Comparison of ENCODE assay signal across 5 worm cellular contexts in the genomic region with DNA sequence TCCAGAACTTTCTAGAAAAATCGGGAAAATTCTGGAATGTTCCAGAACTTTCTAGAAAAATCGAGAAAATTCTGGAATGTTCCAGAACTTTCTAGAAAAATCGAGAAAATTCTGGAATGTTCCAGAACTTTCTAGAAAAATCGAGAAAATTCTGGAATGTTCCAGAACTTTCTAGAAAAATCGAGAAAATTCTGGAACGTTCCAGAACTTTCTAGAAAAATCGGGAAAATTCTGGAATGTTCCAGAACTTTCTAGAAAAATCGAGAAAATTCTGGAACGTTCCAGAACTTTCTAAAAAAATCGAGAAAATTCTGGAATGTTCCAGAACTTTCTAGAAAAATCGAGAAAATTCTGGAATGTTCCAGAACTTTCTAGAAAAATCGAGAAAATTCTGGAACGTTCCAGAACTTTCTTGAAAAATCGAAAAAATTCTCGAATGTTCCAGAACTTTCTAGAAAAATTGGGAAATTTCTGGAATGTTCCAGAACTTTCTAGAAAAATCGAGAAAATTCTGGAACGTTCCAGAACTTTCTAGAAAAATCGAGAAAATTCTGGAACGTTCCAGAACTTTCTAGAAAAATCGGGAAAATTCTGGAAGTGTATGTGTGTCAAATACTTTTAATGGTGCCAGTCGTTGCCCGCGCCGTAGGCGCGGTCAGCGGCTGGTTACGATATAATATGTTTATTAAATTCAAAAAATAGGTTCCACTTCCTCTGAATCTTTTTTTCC.
A peak's percentile ranks its signal among the peaks of the same experiment; 100 is the strongest.
TF ChIP-seq lines count a peak whose summit lies in the region.
"Not testable (repeated sequence)": the region's sequence is repeated elsewhere in the genome, so short reads cannot be mapped to it uniquely, and the experiment has no call there.

No protein-coding gene starts in this region.

TF ChIP-seq in whole organism, L1 larva, 84 proteins besides CTCF, POLR2A, EP300 and RAD21:
- 0 out of 2 replicates have a peak, but pooled peaks have one; percentile 4 for TF ChIP-seq unc-98 (GFP tag; IDR thresholded peaks at IDR 0.05; lab: Robert Waterston, UW)
- TF ChIP-seq mab-9 (GFP tag; IDR thresholded peaks at IDR 0.05; lab: Robert Waterston, UW), result 0 out of 2 replicates have a peak, but pooled peaks have one; percentile 9
TF ChIP-seq in whole organism, L1 larva: peak in this region for 2; not testable (repeated sequence) for 82.

TF ChIP-seq in whole organism, L4 larva, 104 proteins besides CTCF, POLR2A, EP300 and RAD21 (continues in another document):
- peak; percentile 90 for TF ChIP-seq lin-1 (GFP tag; IDR thresholded peaks at IDR 0.05; lab: Robert Waterston, UW)
- peak; percentile 48; the same call in 1 of the 2 replicates for TF ChIP-seq egl-43 (GFP tag; IDR thresholded peaks at IDR 0.05; lab: Robert Waterston, UW)
- peak; percentile 81 for TF ChIP-seq dmd-9 (GFP tag; IDR thresholded peaks at IDR 0.05; lab: Robert Waterston, UW)
- peak; percentile 44 to 91; a peak in 2 of 4 replicates for TF ChIP-seq madf-5 (GFP tag; IDR thresholded peaks at IDR 0.05; lab: Robert Waterston, UW)
- TF ChIP-seq lin-38 (GFP tag; IDR thresholded peaks at IDR 0.05; lab: Robert Waterston, UW), result peak; percentile 65; the same call in 1 of the 2 replicates
- TF ChIP-seq dmd-8 (GFP tag; IDR thresholded peaks at IDR 0.05; lab: Robert Waterston, UW), result peak; percentile 79
- peak; percentile 73 for TF ChIP-seq F26F4.8 (GFP tag; conservative IDR thresholded peaks at IDR 0.05; lab: Robert Waterston, UW)
- TF ChIP-seq tra-1 (GFP tag; IDR thresholded peaks at IDR 0.05; lab: Robert Waterston, UW), result peak; percentile 55
- peak; percentile 83 for TF ChIP-seq arid-1 (GFP tag; conservative IDR thresholded peaks at IDR 0.05; lab: Robert Waterston, UW)
- TF ChIP-seq lim-7 (GFP tag; IDR thresholded peaks at IDR 0.05; lab: Robert Waterston, UW), result peak; percentile 86
- TF ChIP-seq D1046.2 (GFP tag; IDR thresholded peaks at IDR 0.05; lab: Robert Waterston, UW), result peak; percentile 72; the same call in 1 of the 2 replicates
- TF ChIP-seq ctbp-1 (GFP tag; IDR thresholded peaks at IDR 0.05; lab: Robert Waterston, UW), result peak; percentile 56
- peak; percentile 73; the same call in 1 of the 2 replicates for TF ChIP-seq ZK337.2 (GFP tag; IDR thresholded peaks at IDR 0.05; lab: Robert Waterston, UW)
- TF ChIP-seq pha-4 (GFP tag; IDR thresholded peaks at IDR 0.05; lab: Robert Waterston, UW), result peak; percentile 74
- not testable (repeated sequence) for TF ChIP-seq pha-4 (tag; optimal IDR thresholded peaks at IDR 0.05; lab: Kevin White, UChicago)
- peak; percentile 98 for TF ChIP-seq mdt-29 (GFP tag; IDR thresholded peaks at IDR 0.05; lab: Robert Waterston, UW)
- TF ChIP-seq vab-7 (GFP tag; IDR thresholded peaks at IDR 0.05; lab: Robert Waterston, UW), result peak; percentile 74
- TF ChIP-seq F44E2.7 (GFP tag; IDR thresholded peaks at IDR 0.05; lab: Robert Waterston, UW), result 0 out of 2 replicates have a peak, but pooled peaks have one; percentile 76

TF ChIP-seq in whole organism, early embryonic, 17 proteins besides CTCF, POLR2A, EP300 and RAD21:
- TF ChIP-seq sea-1 (GFP tag; conservative IDR thresholded peaks at IDR 0.05; lab: Robert Waterston, UW) (peak; percentile 54; the same call in 1 of the 2 replicates), pes-1 (GFP tag; IDR thresholded peaks at IDR 0.05; lab: Robert Waterston, UW) (peak; percentile 74), tbx-37 (GFP tag; conservative IDR thresholded peaks at IDR 0.05; lab: Robert Waterston, UW) (peak; percentile 43; the same call in 1 of the 2 replicates), flt-1 (GFP tag; IDR thresholded peaks at IDR 0.05; lab: Robert Waterston, UW) (peak; percentile 82)

TF ChIP-seq in whole organism, midembryonic, 9 proteins besides CTCF, POLR2A, EP300 and RAD21:
- TF ChIP-seq ref-1 (GFP tag; conservative IDR thresholded peaks at IDR 0.05; lab: Robert Waterston, UW) (peak; percentile 40; the same call in 1 of the 2 replicates), flt-1 (GFP tag; IDR thresholded peaks at IDR 0.05; lab: Robert Waterston, UW) (peak; percentile 85)

TF ChIP-seq in whole organism, young adult, 124 proteins besides CTCF, POLR2A, EP300 and RAD21:
- TF ChIP-seq ekl-4 (GFP tag; IDR thresholded peaks at IDR 0.05; lab: Robert Waterston, UW) (peak; percentile 94), D2030.7 (GFP tag; IDR thresholded peaks at IDR 0.05; lab: Robert Waterston, UW) (peak; percentile 93), let-526 (GFP tag; IDR thresholded peaks at IDR 0.05; lab: Robert Waterston, UW) (peak; percentile 94), madf-6 (GFP tag; IDR thresholded peaks at IDR 0.05; lab: Robert Waterston, UW) (peak; percentile 77), hmg-1.2 (GFP tag; IDR thresholded peaks at IDR 0.05; lab: Robert Waterston, UW) (peak; percentile 40), egl-18 (GFP tag; IDR thresholded peaks at IDR 0.05; lab: Robert Waterston, UW) (peak; percentile 92), egl-44 (GFP tag; IDR thresholded peaks at IDR 0.05; lab: Robert Waterston, UW) (0 out of 2 replicates have a peak, but pooled peaks have one; percentile 29), C17E4.6 (GFP tag; IDR thresholded peaks at IDR 0.05; lab: Robert Waterston, UW) (peak; percentile 47; the same call in 1 of the 2 replicates), Y95B8A.8 (GFP tag; IDR thresholded peaks at IDR 0.05; lab: Robert Waterston, UW) (peak; percentile 95), B0019.2 (GFP tag; conservative IDR thresholded peaks at IDR 0.05; lab: Robert Waterston, UW) (peak; percentile 90), madf-8 (GFP tag; conservative IDR thresholded peaks at IDR 0.05; lab: Robert Waterston, UW) (peak; percentile 64), ceh-100 (GFP tag; IDR thresholded peaks at IDR 0.05; lab: Robert Waterston, UW) (peak; percentile 72), madf-3 (GFP tag; IDR thresholded peaks at IDR 0.05; lab: Robert Waterston, UW) (peak; percentile 96), hsf-1 (GFP tag; IDR thresholded peaks at IDR 0.05; lab: Robert Waterston, UW) (peak; percentile 99), pbrm-1 (GFP tag; IDR thresholded peaks at IDR 0.05; lab: Robert Waterston, UW) (peak; percentile 90), Y53F4B.3 (GFP tag; IDR thresholded peaks at IDR 0.05; lab: Robert Waterston, UW) (peak; percentile 95), ztf-28 (GFP tag; IDR thresholded peaks at IDR 0.05; lab: Robert Waterston, UW) (peak; percentile 95), F39B2.1 (GFP tag; IDR thresholded peaks at IDR 0.05; lab: Robert Waterston, UW) (peak; percentile 96), egrh-3 (GFP tag; IDR thresholded peaks at IDR 0.05; lab: Robert Waterston, UW) (peak; percentile 99), aptf-2 (GFP tag; conservative IDR thresholded peaks at IDR 0.05; lab: Robert Waterston, UW) (0 out of 2 replicates have a peak, but pooled peaks have one; percentile 10), nfyb-1 (GFP tag; IDR thresholded peaks at IDR 0.05; lab: Robert Waterston, UW) (peak; percentile 90), attf-6 (GFP tag; IDR thresholded peaks at IDR 0.05; lab: Robert Waterston, UW) (peak; percentile 94), ztf-6 (GFP tag; IDR thresholded peaks at IDR 0.05; lab: Robert Waterston, UW) (peak; percentile 61; the same call in 1 of the 2 replicates), bed-1 (GFP tag; IDR thresholded peaks at IDR 0.05; lab: Robert Waterston, UW) (peak; percentile 79; the same call in 1 of the 2 replicates), Y56A3A.18 (GFP tag; IDR thresholded peaks at IDR 0.05; lab: Robert Waterston, UW) (peak; percentile 94), ztf-25 (GFP tag; IDR thresholded peaks at IDR 0.05; lab: Robert Waterston, UW) (peak; percentile 45; the same call in 1 of the 2 replicates), hmg-20 (GFP tag; IDR thresholded peaks at IDR 0.05; lab: Robert Waterston, UW) (0 out of 2 replicates have a peak, but pooled peaks have one; percentile 5), rcor-1 (GFP tag; IDR thresholded peaks at IDR 0.05; lab: Robert Waterston, UW) (peak; percentile 95), Y53G8AR.9 (GFP tag; conservative IDR thresholded peaks at IDR 0.05; lab: Robert Waterston, UW) (peak; percentile 79), Y79H2A.3 (GFP tag; conservative IDR thresholded peaks at IDR 0.05; lab: Robert Waterston, UW) (peak; percentile 69; the same call in 1 of the 2 replicates), nfya-2 (GFP tag; IDR thresholded peaks at IDR 0.05; lab: Robert Waterston, UW) (peak; percentile 83; the same call in 1 of the 2 replicates), aptf-3 (GFP tag; IDR thresholded peaks at IDR 0.05; lab: Robert Waterston, UW) (peak; percentile 89), dox-1 (GFP tag; IDR thresholded peaks at IDR 0.05; lab: Robert Waterston, UW) (peak; percentile 98), F33H1.4 (GFP tag; IDR thresholded peaks at IDR 0.05; lab: Robert Waterston, UW) (peak; percentile 39; the same call in 1 of the 2 replicates), attf-3 (GFP tag; conservative IDR thresholded peaks at IDR 0.05; lab: Robert Waterston, UW) (peak; percentile 28; the same call in 1 of the 2 replicates), ceh-40 (GFP tag; IDR thresholded peaks at IDR 0.05; lab: Robert Waterston, UW) (peak; percentile 96), lin-26 (GFP tag; IDR thresholded peaks at IDR 0.05; lab: Robert Waterston, UW) (peak; percentile 69), ceh-58 (GFP tag; IDR thresholded peaks at IDR 0.05; lab: Robert Waterston, UW) (peak; percentile 99), cebp-1 (GFP tag; IDR thresholded peaks at IDR 0.05; lab: Robert Waterston, UW) (peak; percentile 42; the same call in 1 of the 2 replicates), mcd-1 (GFP tag; IDR thresholded peaks at IDR 0.05; lab: Robert Waterston, UW) (0 out of 2 replicates have a peak, but pooled peaks have one; percentile 33), lag-1 (GFP tag; IDR thresholded peaks at IDR 0.05; lab: Robert Waterston, UW) (peak; percentile 83; the same call in 1 of the 2 replicates), cebp-2 (GFP tag; IDR thresholded peaks at IDR 0.05; lab: Robert Waterston, UW) (peak; percentile 90; the same call in 1 of the 2 replicates), Y67H2A.10 (GFP tag; conservative IDR thresholded peaks at IDR 0.05; lab: Robert Waterston, UW) (peak; percentile 73)
- TF ChIP-seq cebp-1 (tag; optimal IDR thresholded peaks at IDR 0.05; lab: Kevin White, UChicago), result not testable (repeated sequence)
TF ChIP-seq in whole organism, young adult: peak in this region for 43; not testable (repeated sequence) for 81.
